Worm (Caenorhabditis elegans): ENCODE results near the gene F37C4.8.

- TF ChIP-seq W03F9.2 (tag; optimal IDR thresholded peaks at IDR 0.05) (no peak), him-1 (tag; optimal IDR thresholded peaks at IDR 0.05) (no peak)
Observed at ce11 chrIV:3918160-3918559, 37.1 kb upstream of the F37C4.8 start, which contains the start of gene F56D6.23.
